Fruit fly (Drosophila melanogaster): ENCODE data around the gene Lsp1beta.

- TF ChIP-seq Dll (optimal IDR thresholded peaks at IDR 0.05) (no peak), pan (optimal IDR thresholded peaks at IDR 0.05) (no peak)
Measured at dm6 chr2L:857897-858517, 40.3 kb upstream of the Lsp1beta start.
